Fruit fly (Drosophila melanogaster): ENCODE measurements around the gene CG9095.

Gene CG9095

dm6 chrX:15127880-15128644 lies 35.0 kb downstream of the CG9095 start:
- TF ChIP-seq CG3281 (GFP tag; optimal IDR thresholded peaks at IDR 0.05) (peak; percentile 11), CG4328 (GFP tag; optimal IDR thresholded peaks at IDR 0.05) (no peak), ash1 (GFP tag; optimal IDR thresholded peaks at IDR 0.05) (no peak), Ada2b (GFP tag; IDR thresholded peaks at IDR 0.05) (0 out of 2 replicates have a peak, but pooled peaks have one; percentile 15), CG12769 (tag; optimal IDR thresholded peaks at IDR 0.05) (no peak), CG2678 (tag; optimal IDR thresholded peaks at IDR 0.05) (peak; percentile 45), lab (GFP tag; optimal IDR thresholded peaks at IDR 0.05) (peak; percentile 8), CG11398 (GFP tag; optimal IDR thresholded peaks at IDR 0.05) (no peak), Aef1 (GFP tag; IDR thresholded peaks at IDR 0.05) (no peak), CG2120 (GFP tag; optimal IDR thresholded peaks at IDR 0.05) (peak; percentile 10), CG14710 (tag; optimal IDR thresholded peaks at IDR 0.05) (no peak), dysf (GFP tag; IDR thresholded peaks at IDR 0.05) (0 out of 3 replicates have a peak, but pooled peaks have one; percentile 23), pan (optimal IDR thresholded peaks at IDR 0.05) (no peak), pan (GFP tag; optimal IDR thresholded peaks at IDR 0.05 in 1 of 2, IDR thresholded peaks at IDR 0.05 in 1 of 2) (peak in 1 of 2 experiments; percentile 14), TFAM (GFP tag; optimal IDR thresholded peaks at IDR 0.05) (no peak), tgo (GFP tag; IDR thresholded peaks at IDR 0.05) (peak; percentile 28; the same call in 1 of the 3 replicates), jumu (GFP tag; optimal IDR thresholded peaks at IDR 0.05) (no peak), sens (GFP tag) (peak; percentile 70), dmrt99B (tag; optimal IDR thresholded peaks at IDR 0.05) (peak; percentile 32), CG12659 (GFP tag; optimal IDR thresholded peaks at IDR 0.05) (peak; percentile 3), Rfx (GFP tag; IDR thresholded peaks at IDR 0.05) (no peak), Sry-δ (GFP tag; optimal IDR thresholded peaks at IDR 0.05) (no peak), grau (tag; optimal IDR thresholded peaks at IDR 0.05) (peak; percentile 13), eve (GFP tag; optimal IDR thresholded peaks at IDR 0.05) (peak in 1 of 2 experiments; percentile 5), Hey (tag; optimal IDR thresholded peaks at IDR 0.05) (no peak), unpg (GFP tag; optimal IDR thresholded peaks at IDR 0.05) (peak; percentile 12), CG11504 (tag; optimal IDR thresholded peaks at IDR 0.05) (peak; percentile 46), bsh (GFP tag; optimal IDR thresholded peaks at IDR 0.05) (peak in 1 of 2 experiments; percentile 9), CG12071 (GFP tag; optimal IDR thresholded peaks at IDR 0.05) (no peak), salm (tag; optimal IDR thresholded peaks at IDR 0.05) (no peak), PHDP (tag; optimal IDR thresholded peaks at IDR 0.05) (peak; percentile 9), CG7839 (tag; optimal IDR thresholded peaks at IDR 0.05) (peak; percentile 32), caup (GFP tag; optimal IDR thresholded peaks at IDR 0.05; ENCODE audit: severe bottlenecking) (no peak), CG12391 (tag; optimal IDR thresholded peaks at IDR 0.05) (no peak), Xrp1 (GFP tag; IDR thresholded peaks at IDR 0.05) (peak; percentile 29; the same call in 1 of the 2 replicates), ind (GFP tag; optimal IDR thresholded peaks at IDR 0.05) (no peak), CG31441 (GFP tag; IDR thresholded peaks at IDR 0.05) (peak; percentile 23; the same call in 1 of the 2 replicates), ap (GFP tag; IDR thresholded peaks at IDR 0.05) (no peak), CG13296 (GFP tag; optimal IDR thresholded peaks at IDR 0.05) (peak; percentile 15), Dfd (GFP tag; optimal IDR thresholded peaks at IDR 0.05) (no peak), row (GFP tag; IDR thresholded peaks at IDR 0.05) (0 out of 3 replicates have a peak, but pooled peaks have one; percentile 29), CG15269 (tag; optimal IDR thresholded peaks at IDR 0.05) (peak; percentile 22), CG8281 (tag; optimal IDR thresholded peaks at IDR 0.05) (peak; percentile 98), CHES-1-like (GFP tag; optimal IDR thresholded peaks at IDR 0.05) (no peak), Sox100B (GFP tag; optimal IDR thresholded peaks at IDR 0.05) (peak; percentile 28), run (tag; optimal IDR thresholded peaks at IDR 0.05) (no peak), CG6654 (GFP tag; optimal IDR thresholded peaks at IDR 0.05) (no peak), Meics (GFP tag; optimal IDR thresholded peaks at IDR 0.05) (peak; percentile 16), CG13624 (GFP tag; optimal IDR thresholded peaks at IDR 0.05) (no peak)
